Fruit fly (Drosophila melanogaster) whole organism, embryonic: Measurements from ENCODE around the gene dao.
A peak's percentile ranks its signal among the peaks of the same experiment; 100 is the strongest.

Experiments used
- Adf1 ChIP-seq: fragments of 200-800 bp; sonication (Bioruptor generic); IDR thresholded peaks from 2 replicates; pipeline ENCODE4 v1.3.6; 2022; ENCODE audit warnings: missing biosample characterization, missing genetic modification characterization
- Antp ChIP-seq: fragments of 200-800 bp; sonication (Bioruptor generic); optimal IDR thresholded peaks from 3 replicates; lab custom pipeline; 2016; ENCODE audit warnings: missing biosample characterization, missing genetic modification characterization
- CG10267 ChIP-seq: fragments of 200-800 bp; sonication (Bioruptor generic); optimal IDR thresholded peaks from 2 replicates; lab custom pipeline; 2018; ENCODE audit warnings: missing biosample characterization, mild to moderate bottlenecking, missing genetic modification characterization, moderate library complexity
- CG10431 ChIP-seq: fragments of 200-800 bp; sonication (Bioruptor generic); optimal IDR thresholded peaks from 3 replicates; lab custom pipeline; 2018; ENCODE audit warnings: missing biosample characterization, mild to moderate bottlenecking, missing genetic modification characterization
- CG11456 ChIP-seq: fragments of 200-800 bp; sonication (Bioruptor generic); IDR thresholded peaks from 3 replicates; pipeline ENCODE4 v1.3.6; 2022; ENCODE audit warnings: missing biosample characterization, missing genetic modification characterization
- CG12071 ChIP-seq: fragments of 200-800 bp; sonication (Bioruptor generic); optimal IDR thresholded peaks from 3 replicates; lab custom pipeline; 2018; ENCODE audit warnings: missing biosample characterization, mild to moderate bottlenecking, missing genetic modification characterization
- CG13123 ChIP-seq: fragments of 200-800 bp; sonication (Bioruptor generic); optimal IDR thresholded peaks from 2 replicates; lab custom pipeline; 2016; ENCODE audit warnings: missing biosample characterization, missing genetic modification characterization
- CG13424 ChIP-seq: fragments of 200-800 bp; sonication (Bioruptor generic); optimal IDR thresholded peaks from 2 replicates; lab custom pipeline; 2019; ENCODE audit warnings: missing biosample characterization, mild to moderate bottlenecking, missing genetic modification characterization, moderate library complexity
- CG14860 ChIP-seq: fragments of 200-800 bp; sonication (Bioruptor generic); IDR thresholded peaks from 3 replicates; pipeline ENCODE4 v1.3.6; 2022; ENCODE audit warnings: missing biosample characterization, missing genetic modification characterization; ENCODE audit not compliant: partially characterized antibody
- CG15479 ChIP-seq: fragments of 200-800 bp; sonication (Bioruptor generic); optimal IDR thresholded peaks from 3 replicates; lab custom pipeline; 2019; ENCODE audit warnings: missing biosample characterization, mild to moderate bottlenecking, missing genetic modification characterization, moderate library complexity
- CG17328 ChIP-seq: fragments of 200-800 bp; sonication (Bioruptor generic); IDR thresholded peaks from 2 replicates; pipeline ENCODE4 v1.3.6; 2022; ENCODE audit warnings: missing biosample characterization, missing genetic modification characterization
- CG17385 ChIP-seq: fragments of 200-800 bp; sonication (Bioruptor generic); optimal IDR thresholded peaks from 3 replicates; lab custom pipeline; 2018; ENCODE audit warnings: missing biosample characterization, mild to moderate bottlenecking, missing genetic modification characterization
- CG18619 ChIP-seq: fragments of 200-800 bp; sonication (Bioruptor generic); optimal IDR thresholded peaks from 3 replicates; lab custom pipeline; 2017; ENCODE audit warnings: missing biosample characterization, mild to moderate bottlenecking, missing genetic modification characterization
- CG33213 ChIP-seq: fragments of 200-800 bp; sonication (Bioruptor generic); optimal IDR thresholded peaks from 3 replicates; lab custom pipeline; 2016; ENCODE audit warnings: missing biosample characterization, missing genetic modification characterization
- CG4730 ChIP-seq: fragments of 200-800 bp; sonication (Bioruptor generic); IDR thresholded peaks from 2 replicates; pipeline ENCODE4 v1.3.6; 2022; ENCODE audit warnings: missing biosample characterization, missing genetic modification characterization
- D ChIP-seq, 2 experiments: fragments of 200-800 bp in 1 of 2; fragments of >200 bp in 1 of 2; sonication (Bioruptor generic) in 1 of 2; optimal IDR thresholded peaks; 2 replicates in 1 of 2; 3 replicates in 1 of 2; lab custom pipeline; 2017; ENCODE audit warnings: mild to moderate bottlenecking in 1 of 2, missing biosample characterization in 1 of 2, missing genetic modification characterization in 1 of 2, missing genetic modification reagents in 1 of 2
- Dref ChIP-seq: fragments of 200-800 bp; sonication (Bioruptor generic); IDR thresholded peaks from 2 replicates; pipeline ENCODE4 v1.3.6; 2022; ENCODE audit warnings: missing biosample characterization, missing genetic modification characterization
- E2f1 ChIP-seq: fragments of 200-800 bp; sonication (Bioruptor generic); IDR thresholded peaks from 2 replicates; pipeline ENCODE4 v1.3.6; 2022; ENCODE audit warnings: missing biosample characterization, missing genetic modification characterization
- Fer3 ChIP-seq: fragments of 200-800 bp; sonication (Bioruptor generic); optimal IDR thresholded peaks from 2 replicates; lab custom pipeline; 2018; ENCODE audit warnings: missing biosample characterization, mild to moderate bottlenecking, missing genetic modification characterization, moderate library complexity
- GATAe ChIP-seq: fragments of 200-800 bp; sonication (Bioruptor generic); conservative IDR thresholded peaks from 2 replicates; pipeline ENCODE4 v1.3.6; 2022; ENCODE audit warnings: missing biosample characterization, missing genetic modification characterization
- Gsc ChIP-seq: fragments of 200-800 bp; sonication (Bioruptor generic); IDR thresholded peaks from 2 replicates; pipeline ENCODE4 v1.3.6; 2022; ENCODE audit warnings: missing biosample characterization, missing genetic modification characterization
- Hr3 ChIP-seq: fragments of 200-800 bp; sonication (Bioruptor generic); optimal IDR thresholded peaks from 3 replicates; lab custom pipeline; 2016; ENCODE audit warnings: missing biosample characterization, missing genetic modification characterization
- Jarid2 ChIP-seq: fragments of 200-800 bp; sonication (Bioruptor generic); optimal IDR thresholded peaks from 3 replicates; lab custom pipeline; 2017; ENCODE audit warnings: mild to moderate bottlenecking, missing biosample characterization, missing genetic modification reagents, missing genetic modification characterization
- Kr ChIP-seq: fragments of 200-800 bp; sonication (Bioruptor generic); optimal IDR thresholded peaks from 2 replicates; lab custom pipeline; 2017; ENCODE audit warnings: missing biosample characterization, mild to moderate bottlenecking, missing genetic modification characterization
- Med ChIP-seq: fragments of 200-800 bp; sonication (Bioruptor generic); peaks from one replicate; lab custom pipeline; 2016; ENCODE audit warnings: missing biosample characterization, missing genetic modification characterization, mild to moderate bottlenecking, inconsistent platforms, moderate library complexity
- Nf-YA ChIP-seq: fragments of 200-800 bp; sonication (Bioruptor generic); IDR thresholded peaks from 2 replicates; pipeline ENCODE4 v1.3.6; 2022; ENCODE audit warnings: missing biosample characterization, missing genetic modification characterization
- Pdp1 ChIP-seq, 2 experiments: fragments of 200-800 bp; sonication (Bioruptor generic); optimal IDR thresholded peaks; 3 replicates each; lab custom pipeline; 2016; ENCODE audit warnings: missing biosample characterization in 2 of 2, missing genetic modification characterization in 2 of 2, mild to moderate bottlenecking in 1 of 2, moderate library complexity in 1 of 2
- Ptx1 ChIP-seq: fragments of 200-800 bp; sonication (Bioruptor generic); IDR thresholded peaks from 2 replicates; pipeline ENCODE4 v1.3.6; 2022; ENCODE audit warnings: missing biosample characterization, missing genetic modification characterization
- Rx ChIP-seq: fragments of 200-800 bp; sonication (Bioruptor generic); IDR thresholded peaks from 2 replicates; pipeline ENCODE4 v1.3.6; 2022; ENCODE audit warnings: missing biosample characterization, missing genetic modification characterization
- Six4 ChIP-seq: fragments of 200-800 bp; sonication (Bioruptor generic); optimal IDR thresholded peaks from 2 replicates; lab custom pipeline; 2016; ENCODE audit warnings: missing biosample characterization, missing genetic modification characterization
- Taf1 ChIP-seq: fragments of 200-800 bp; sonication (Bioruptor generic); IDR thresholded peaks from 2 replicates; pipeline ENCODE4 v1.3.6; 2022; ENCODE audit warnings: missing biosample characterization, missing genetic modification characterization
- al ChIP-seq: fragments of 200-800 bp; sonication (Bioruptor generic); IDR thresholded peaks from 2 replicates; pipeline ENCODE4 v1.3.6; 2022; ENCODE audit warnings: missing biosample characterization, missing genetic modification characterization
- bcd ChIP-seq: fragments of 200-800 bp; sonication (Bioruptor generic); optimal IDR thresholded peaks from 2 replicates; lab custom pipeline; 2017; ENCODE audit warnings: missing biosample characterization, mild to moderate bottlenecking, missing genetic modification characterization
- chif ChIP-seq, 2 experiments: fragments of 200-800 bp; sonication (Bioruptor generic); optimal IDR thresholded peaks; 3 replicates each; lab custom pipeline; 2016; ENCODE audit warnings: missing biosample characterization in 2 of 2, missing genetic modification characterization in 2 of 2
- fd3F ChIP-seq: fragments of 200-800 bp; sonication (Bioruptor generic); optimal IDR thresholded peaks from 2 replicates; lab custom pipeline; 2018; ENCODE audit warnings: missing biosample characterization, mild to moderate bottlenecking, missing genetic modification characterization, moderate library complexity
- fu2 ChIP-seq: fragments of 200-800 bp; sonication (Bioruptor generic); optimal IDR thresholded peaks from 2 replicates; lab custom pipeline; 2016; ENCODE audit warnings: missing biosample characterization, missing genetic modification characterization
- gsb ChIP-seq: fragments of 200-800 bp; sonication (Bioruptor generic); IDR thresholded peaks from 2 replicates; pipeline ENCODE4 v1.3.6; 2022; ENCODE audit warnings: missing biosample characterization, missing genetic modification characterization
- gsb-n ChIP-seq: fragments of 200-800 bp; sonication (Bioruptor generic); optimal IDR thresholded peaks from 3 replicates; lab custom pipeline; 2018; ENCODE audit warnings: missing biosample characterization, mild to moderate bottlenecking, missing genetic modification characterization
- hbn ChIP-seq: fragments of 200-800 bp; sonication (Bioruptor generic); IDR thresholded peaks from 2 replicates; pipeline ENCODE4 v1.3.6; 2022; ENCODE audit warnings: missing biosample characterization, missing genetic modification characterization; ENCODE audit not compliant: partially characterized antibody
- luna ChIP-seq: fragments of 200-800 bp; sonication (Bioruptor generic); optimal IDR thresholded peaks from 2 replicates; lab custom pipeline; 2016; ENCODE audit warnings: missing biosample characterization, missing genetic modification characterization
- mirr ChIP-seq: fragments of 200-800 bp; sonication (Bioruptor generic); optimal IDR thresholded peaks from 3 replicates; lab custom pipeline; 2018; ENCODE audit warnings: missing biosample characterization, mild to moderate bottlenecking, missing genetic modification characterization
- nerfin-1 ChIP-seq: fragments of 200-800 bp; sonication (Bioruptor generic); optimal IDR thresholded peaks from 3 replicates; lab custom pipeline; 2019; ENCODE audit warnings: missing biosample characterization, mild to moderate bottlenecking, missing genetic modification characterization, moderate library complexity
- salm ChIP-seq: fragments of 200-800 bp; sonication (Bioruptor generic); optimal IDR thresholded peaks from 2 replicates; lab custom pipeline; 2018; ENCODE audit warnings: missing biosample characterization, mild to moderate bottlenecking, missing genetic modification characterization
- sima ChIP-seq: fragments of 200-800 bp; sonication (Bioruptor generic); optimal IDR thresholded peaks from 2 replicates; lab custom pipeline; 2016; ENCODE audit warnings: missing biosample characterization, missing genetic modification characterization
- sob ChIP-seq: fragments of 200-800 bp; sonication (Bioruptor generic); IDR thresholded peaks from 2 replicates; pipeline ENCODE4 v1.3.6; 2022; ENCODE audit warnings: missing biosample characterization, missing genetic modification characterization
- toy ChIP-seq: fragments of 200-800 bp; sonication (Bioruptor generic); IDR thresholded peaks from 2 replicates; pipeline ENCODE4 v1.3.6; 2022; ENCODE audit warnings: missing biosample characterization, missing genetic modification characterization
- trh ChIP-seq: fragments of 200-800 bp; sonication (Bioruptor generic); optimal IDR thresholded peaks from 2 replicates; lab custom pipeline; 2016; ENCODE audit warnings: missing biosample characterization, missing genetic modification characterization
- usp ChIP-seq: fragments of >200 bp; optimal IDR thresholded peaks from 2 replicates; lab custom pipeline; 2017; ENCODE audit warnings: missing biosample characterization, missing genetic modification characterization

The dao gene

DNA sequence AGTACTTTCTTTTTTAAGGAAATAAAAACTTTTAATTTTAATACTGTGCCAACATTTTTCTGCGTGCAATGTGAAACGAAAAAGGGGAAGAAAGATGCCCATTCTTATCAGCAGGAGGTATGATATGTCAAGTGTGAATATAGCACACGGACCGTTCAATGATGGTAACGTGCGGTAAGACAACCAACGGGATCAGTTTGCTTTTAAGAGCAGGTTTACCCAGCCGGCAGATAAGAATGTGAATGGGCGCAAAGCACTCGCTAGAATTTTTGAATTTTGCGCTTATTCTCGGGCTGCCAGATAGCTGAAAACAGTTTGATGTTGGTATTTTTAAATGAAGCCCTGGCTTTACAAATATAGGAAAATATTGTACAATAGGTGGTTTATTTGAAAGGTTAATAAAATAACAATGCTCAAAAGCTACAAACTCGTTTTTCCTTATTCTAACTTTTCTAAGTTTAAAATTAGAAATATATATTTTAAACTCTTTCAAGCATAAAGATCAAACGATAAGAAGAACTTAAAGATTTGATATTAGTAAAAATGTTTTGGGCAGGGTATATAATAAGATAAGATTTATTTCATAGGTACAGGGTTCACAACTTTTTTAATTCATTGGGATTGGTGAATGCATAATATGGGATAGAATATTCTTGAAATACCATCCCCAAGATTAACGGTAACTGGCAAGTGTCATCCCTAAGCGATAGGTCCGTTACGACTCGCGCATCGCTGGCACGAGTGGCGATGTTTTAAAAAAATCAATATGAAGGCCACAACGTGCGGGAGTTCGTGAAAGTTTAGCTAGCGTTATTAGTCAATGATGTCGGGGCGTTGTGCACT, at the start of gene dao (continued):
- TF ChIP-seq sob: peak; percentile 58; the same call in 1 of the 2 replicates
- peak; percentile 22; the same call in 1 of the 2 replicates for TF ChIP-seq Nf-YA (GFP tag; lab: Robert Waterston, UW)
- TF ChIP-seq hbn (GFP tag; lab: Robert Waterston, UW): peak; percentile 70
- TF ChIP-seq CG10431: no peak
- peak; percentile 44; the same call in 1 of the 2 replicates for TF ChIP-seq CG17328 (GFP tag; lab: Robert Waterston, UW)
- peak; percentile 53 for TF ChIP-seq Ptx1
- TF ChIP-seq Adf1 (GFP tag; lab: Robert Waterston, UW): no peak
- TF ChIP-seq Six4 (GFP tag; lab: Kevin White, UChicago): peak; percentile 8
- TF ChIP-seq Pdp1 (GFP tag; optimal IDR thresholded peaks at IDR 0.05; lab: Kevin White, UChicago): peak; percentile 44 to 45
- no peak for TF ChIP-seq salm
- peak; percentile 21 for TF ChIP-seq fd3F (GFP tag; lab: Kevin White, UChicago)
- TF ChIP-seq sima: no peak
- TF ChIP-seq al: no peak; the same call in 1 of the 2 replicates
- TF ChIP-seq Hr3 (GFP tag; lab: Kevin White, UChicago): peak; percentile 68
- TF ChIP-seq GATAe (GFP tag; lab: Robert Waterston, UW): no peak
- peak in 1 of 2 experiments; percentile 1 for TF ChIP-seq chif (GFP tag; optimal IDR thresholded peaks at IDR 0.05; lab: Kevin White, UChicago)
- TF ChIP-seq usp (GFP tag; lab: Kevin White, UChicago): no peak
- no peak for TF ChIP-seq Jarid2 (GFP tag; lab: Kevin White, UChicago)
- TF ChIP-seq Kr: no peak
- 0 out of 2 replicates have a peak, but pooled peaks have one; percentile 6 for TF ChIP-seq gsb (GFP tag; lab: Robert Waterston, UW)
- peak; percentile 18 for TF ChIP-seq CG13123 (GFP tag; lab: Kevin White, UChicago)
- TF ChIP-seq Fer3 (tag; lab: Kevin White, UChicago): peak; percentile 10
- TF ChIP-seq CG11456 (GFP tag; lab: Robert Waterston, UW): peak; percentile 70
- TF ChIP-seq Dref (GFP tag; lab: Robert Waterston, UW): 0 out of 2 replicates have a peak, but pooled peaks have one; percentile 37
- no peak for TF ChIP-seq bcd (GFP tag; lab: Kevin White, UChicago)
- TF ChIP-seq E2f1 (GFP tag; lab: Robert Waterston, UW): peak; percentile 30; the same call in 1 of the 2 replicates
- no peak for TF ChIP-seq Antp (GFP tag; lab: Kevin White, UChicago)
- TF ChIP-seq trh (GFP tag; lab: Kevin White, UChicago): no peak
- peak; percentile 38 for TF ChIP-seq CG10267
- TF ChIP-seq Rx (GFP tag; lab: Robert Waterston, UW): 0 out of 2 replicates have a peak, but pooled peaks have one; percentile 29
- TF ChIP-seq CG14860 (GFP tag; lab: Robert Waterston, UW): peak; percentile 70
- peak; percentile 11 for TF ChIP-seq nerfin-1 (tag; lab: Kevin White, UChicago)
- no peak for TF ChIP-seq mirr (GFP tag; lab: Kevin White, UChicago)
- no peak for TF ChIP-seq D (optimal IDR thresholded peaks at IDR 0.05; lab: Kevin White, UChicago)
- TF ChIP-seq D (GFP tag; optimal IDR thresholded peaks at IDR 0.05; lab: Kevin White, UChicago): no peak
- TF ChIP-seq Gsc (GFP tag; lab: Robert Waterston, UW): no peak
- peak; percentile 5 for TF ChIP-seq CG33213 (GFP tag; lab: Kevin White, UChicago)
- no peak for TF ChIP-seq toy (GFP tag; lab: Robert Waterston, UW)
- no peak for TF ChIP-seq Taf1 (GFP tag; lab: Robert Waterston, UW)
- no peak for TF ChIP-seq CG17385 (GFP tag; lab: Kevin White, UChicago)
- peak; percentile 18 for TF ChIP-seq fu2 (GFP tag; lab: Kevin White, UChicago)
- no peak; the same call in 1 of the 2 replicates for TF ChIP-seq CG4730 (GFP tag; lab: Robert Waterston, UW)
- no peak for TF ChIP-seq luna (GFP tag; lab: Kevin White, UChicago)
- TF ChIP-seq CG15479: peak; percentile 45
- no peak for TF ChIP-seq gsb-n (tag; lab: Kevin White, UChicago)
- TF ChIP-seq CG13424 (tag; lab: Kevin White, UChicago): peak; percentile 39
- no peak for TF ChIP-seq Med (GFP tag; lab: Kevin White, UChicago)
- TF ChIP-seq CG18619 (GFP tag; lab: Kevin White, UChicago): peak; percentile 19
- no peak for TF ChIP-seq CG12071 (GFP tag; lab: Kevin White, UChicago)
